Worm (Caenorhabditis elegans) whole organism, L4 larva: Measurements from ENCODE around the gene F25E5.5.
A peak's percentile ranks its signal among the peaks of the same experiment; 100 is the strongest.

Experiments used
- F10B5.3 ChIP-seq: sonication (generic microtip); optimal IDR thresholded peaks from 2 replicates; lab custom pipeline; 2016; ENCODE audit warnings: mild to moderate bottlenecking, missing genetic modification characterization, missing compliant biosample characterization
- F44E2.7 ChIP-seq: fragments of 200-800 bp; sonication (Bioruptor generic); IDR thresholded peaks from 2 replicates; pipeline ENCODE4 v2.1.2; 2022; ENCODE audit warnings: missing genetic modification characterization, missing compliant biosample characterization
- T20F7.1 ChIP-seq: fragments of 200-800 bp; sonication (Bioruptor generic); optimal IDR thresholded peaks from 2 replicates; lab custom pipeline; 2018; ENCODE audit warnings: mild to moderate bottlenecking, missing genetic modification characterization, missing compliant biosample characterization
- T26A8.4 ChIP-seq: fragments of 200-800 bp; sonication (Bioruptor generic); IDR thresholded peaks from 2 replicates; pipeline ENCODE4 v1.3.6; 2022; ENCODE audit warnings: missing genetic modification characterization, missing compliant biosample characterization
- Y48G9A.11 ChIP-seq: fragments of 200-800 bp; sonication (Bioruptor generic); IDR thresholded peaks from 2 replicates; pipeline ENCODE4 v1.3.6; 2022; ENCODE audit warnings: missing genetic modification reagents, missing genetic modification characterization, missing compliant biosample characterization
- Y5F2A.4 ChIP-seq: fragments of 200-800 bp; sonication (Bioruptor generic); optimal IDR thresholded peaks from 2 replicates; lab custom pipeline; 2018; ENCODE audit warnings: mild to moderate bottlenecking, missing genetic modification characterization, missing compliant biosample characterization
- aha-1 ChIP-seq: fragments of 150-350 bp; peaks from one replicate; lab custom pipeline; 2014; ENCODE audit warnings: missing biosample characterization, missing genetic modification characterization
- ama-1 ChIP-seq: fragments of 150-350 bp; optimal IDR thresholded peaks from 2 replicates; lab custom pipeline; 2014; ENCODE audit warnings: inconsistent platforms, mixed read lengths
- attf-4 ChIP-seq: sonication (generic microtip); optimal IDR thresholded peaks from 3 replicates; lab custom pipeline; 2017; ENCODE audit warnings: missing biosample characterization, missing genetic modification characterization
- ceh-82 ChIP-seq: sonication (generic microtip); optimal IDR thresholded peaks from 2 replicates; lab custom pipeline; 2017; ENCODE audit warnings: missing biosample characterization, missing genetic modification characterization
- ctbp-1 ChIP-seq: fragments of 200-800 bp; sonication (Bioruptor generic); IDR thresholded peaks from 2 replicates; pipeline ENCODE4 v1.3.6; 2022; ENCODE audit warnings: missing genetic modification reagents, missing genetic modification characterization, missing compliant biosample characterization
- daf-12 ChIP-seq: fragments of 150-350 bp; optimal IDR thresholded peaks from 2 replicates; lab custom pipeline; 2014; ENCODE audit warnings: missing biosample characterization, missing genetic modification reagents, missing genetic modification characterization
- daf-19 ChIP-seq: fragments of 200-800 bp; sonication (Bioruptor generic); conservative IDR thresholded peaks from 2 replicates; pipeline ENCODE4 v1.3.6; 2022; ENCODE audit warnings: missing genetic modification characterization, missing compliant biosample characterization
- daf-8 ChIP-seq: fragments of 200-800 bp; sonication (Bioruptor generic); IDR thresholded peaks from 2 replicates; pipeline ENCODE4 v1.3.6; 2022; ENCODE audit warnings: missing genetic modification characterization, missing compliant biosample characterization
- dmd-6 ChIP-seq: fragments of 200-800 bp; sonication (Bioruptor generic); IDR thresholded peaks from 2 replicates; pipeline ENCODE4 v1.3.6; 2022; ENCODE audit warnings: missing genetic modification reagents, missing genetic modification characterization, missing compliant biosample characterization
- dmd-8 ChIP-seq: fragments of 200-800 bp; sonication (Bioruptor generic); IDR thresholded peaks from 2 replicates; pipeline ENCODE4 v1.3.6; 2022; ENCODE audit warnings: missing genetic modification characterization, missing compliant biosample characterization
- duxl-1 ChIP-seq: sonication (generic microtip); optimal IDR thresholded peaks from 2 replicates; lab custom pipeline; 2016; ENCODE audit warnings: mild to moderate bottlenecking, missing genetic modification characterization, moderate library complexity, missing compliant biosample characterization; ENCODE audit not compliant: poor library complexity
- fkh-10 ChIP-seq: fragments of 150-350 bp; optimal IDR thresholded peaks from 2 replicates; lab custom pipeline; 2014; ENCODE audit warnings: missing biosample characterization, missing genetic modification reagents, missing genetic modification characterization
- hif-1 ChIP-seq, 2 experiments: sonication (generic microtip); optimal IDR thresholded peaks; 2 replicates each; lab custom pipeline; 2016 to 2017; ENCODE audit warnings: missing compliant biosample characterization in 2 of 2, missing genetic modification characterization in 2 of 2, missing genetic modification reagents in 2 of 2, missing genotype in 2 of 2, mild to moderate bottlenecking in 1 of 2
- hlh-11 ChIP-seq: fragments of 200-800 bp; sonication (Bioruptor generic); optimal IDR thresholded peaks from 2 replicates; lab custom pipeline; 2018; ENCODE audit warnings: mild to moderate bottlenecking, missing genetic modification characterization, missing compliant biosample characterization
- hmg-1.1 ChIP-seq: fragments of 200-800 bp; sonication (Bioruptor generic); IDR thresholded peaks from 2 replicates; pipeline ENCODE4 v1.3.6; 2022; ENCODE audit warnings: missing genetic modification reagents, missing genetic modification characterization, missing compliant biosample characterization
- lir-3 ChIP-seq: sonication (generic microtip); optimal IDR thresholded peaks from 2 replicates; lab custom pipeline; 2016; ENCODE audit warnings: mild to moderate bottlenecking, missing genetic modification characterization, missing compliant biosample characterization
- lsy-2 ChIP-seq, 2 experiments: fragments of 150-350 bp in 1 of 2; sonication (generic microtip) in 1 of 2; optimal IDR thresholded peaks; 2 replicates each; lab custom pipeline; 2014 to 2017; ENCODE audit warnings: missing biosample characterization in 2 of 2, missing genetic modification characterization in 2 of 2
- madf-9 ChIP-seq: fragments of 200-800 bp; sonication (Bioruptor generic); conservative IDR thresholded peaks from 2 replicates; pipeline ENCODE4 v1.3.6; 2022; ENCODE audit warnings: missing genetic modification reagents, missing genetic modification characterization, missing compliant biosample characterization
- mdl-1 ChIP-seq, 2 experiments: fragments of 150-350 bp in 1 of 2; sonication (generic microtip) in 1 of 2; optimal IDR thresholded peaks; 2 replicates each; lab custom pipeline; 2014 to 2017; ENCODE audit warnings: missing biosample characterization in 2 of 2, missing genetic modification characterization in 2 of 2
- mxl-2 ChIP-seq: fragments of 200-800 bp; sonication (Bioruptor generic); conservative IDR thresholded peaks from 2 replicates; pipeline ENCODE4 v1.3.6; 2022; ENCODE audit warnings: missing genetic modification reagents, missing genetic modification characterization, missing compliant biosample characterization
- nhr-102 ChIP-seq: sonication (generic microtip); optimal IDR thresholded peaks from 2 replicates; lab custom pipeline; 2016; ENCODE audit warnings: mild to moderate bottlenecking, missing genetic modification characterization, moderate library complexity, missing compliant biosample characterization
- nhr-11 ChIP-seq: fragments of 150-350 bp; optimal IDR thresholded peaks from 2 replicates; lab custom pipeline; 2014; ENCODE audit warnings: missing biosample characterization, missing genetic modification characterization
- nhr-237 ChIP-seq: sonication (generic microtip); optimal IDR thresholded peaks from 2 replicates; lab custom pipeline; 2017; ENCODE audit warnings: missing biosample characterization, missing genetic modification characterization
- pqm-1 ChIP-seq: sonication (generic microtip); optimal IDR thresholded peaks from 2 replicates; lab custom pipeline; 2017; ENCODE audit warnings: missing biosample characterization, missing genetic modification characterization
- snpc-1.2 ChIP-seq: fragments of 200-800 bp; sonication (Bioruptor generic); IDR thresholded peaks from 2 replicates; pipeline ENCODE4 v1.3.6; 2022; ENCODE audit warnings: missing genetic modification reagents, missing genetic modification characterization, missing compliant biosample characterization
- tag-97 ChIP-seq: fragments of 200-800 bp; sonication (Bioruptor generic); IDR thresholded peaks from 2 replicates; pipeline ENCODE4 v1.3.6; 2022; ENCODE audit warnings: missing genetic modification characterization, missing compliant biosample characterization
- unc-62 ChIP-seq, 3 experiments: fragments of 150-350 bp in 1 of 3; sonication (generic microtip); optimal IDR thresholded peaks in 2 of 3; peaks in 1 of 3; 1 replicate in 1 of 3; 2 replicates in 2 of 3; lab custom pipeline; 2014 to 2017; ENCODE audit warnings: missing biosample characterization in 3 of 3, missing genetic modification characterization in 3 of 3, missing genetic modification reagents in 3 of 3, missing genotype in 1 of 3

Gene F25E5.5

DNA sequence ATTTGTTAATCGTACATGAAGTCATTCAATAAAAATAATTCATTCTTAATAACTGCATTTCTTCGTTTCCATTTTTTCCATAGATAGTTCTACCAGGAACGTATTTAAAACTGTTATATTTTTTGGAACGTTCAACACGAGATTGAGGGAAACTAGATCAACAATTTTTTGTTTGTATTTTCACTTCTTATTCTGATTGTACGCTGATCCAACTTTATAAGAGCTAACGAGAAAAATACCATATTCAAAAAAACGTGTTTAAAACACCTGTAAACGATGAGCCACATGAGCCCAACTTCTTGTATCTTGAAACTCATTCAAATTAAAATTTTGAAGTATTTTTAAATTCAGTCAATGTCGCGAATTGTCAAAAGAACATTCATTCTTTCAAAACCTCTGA, 30.5 kb upstream of the F25E5.5 start:
- TF ChIP-seq nhr-102 (tag; lab: Kevin White, UChicago), result peak; percentile 5
- TF ChIP-seq T20F7.1 (GFP tag; lab: Kevin White, UChicago), result peak; percentile 14
- no peak for TF ChIP-seq F44E2.7 (GFP tag; lab: Robert Waterston, UW)
- no peak for TF ChIP-seq ctbp-1
- TF ChIP-seq fkh-10 (GFP tag; lab: Kevin White, UChicago), result no peak
- no peak for TF ChIP-seq daf-8 (GFP tag; lab: Robert Waterston, UW)
- peak; percentile 89 for TF ChIP-seq aha-1 (tag; lab: Kevin White, UChicago)
- TF ChIP-seq tag-97 (GFP tag; lab: Robert Waterston, UW), result no peak

DNA sequence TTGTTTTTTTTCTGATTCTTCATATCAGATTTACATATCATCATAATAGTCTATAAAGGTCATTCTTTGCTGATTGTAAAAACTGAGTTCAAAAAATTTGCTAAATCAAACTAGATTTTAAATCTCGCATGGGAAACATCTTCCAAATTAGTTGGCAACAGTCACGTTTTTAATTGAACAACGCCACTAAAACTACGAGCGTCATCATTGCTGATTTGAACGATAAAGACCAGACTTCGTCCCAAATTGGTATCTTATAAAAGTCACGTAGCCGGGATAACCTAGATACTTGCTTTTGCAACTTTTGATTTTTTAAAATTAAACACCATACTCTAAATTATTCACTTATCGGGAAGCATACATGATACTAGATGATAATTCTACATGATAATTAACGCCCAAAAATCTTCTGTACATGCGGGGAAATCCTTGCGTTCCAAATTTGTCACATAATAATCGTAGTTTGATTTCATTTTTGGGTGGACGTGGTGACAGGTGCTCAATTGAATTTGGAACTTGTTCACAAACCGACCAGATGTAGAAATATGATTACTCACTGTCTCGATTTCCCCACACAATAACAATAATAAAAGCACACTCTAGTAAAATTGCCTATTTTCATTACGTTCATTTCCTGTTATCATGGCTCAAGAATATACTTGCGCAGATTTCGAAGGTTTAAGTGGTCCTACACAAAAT, 29.9 kb upstream of the F25E5.5 start, which contains the start of gene srw-67:
Gene srw-67 (plus strand): TSS at position 643 of the 699 bp plus-strand sequence.
- TF ChIP-seq unc-62 (GFP tag; optimal IDR thresholded peaks at IDR 0.05 in 1 of 2; lab: Kevin White, UChicago), result peak in 1 of 2 experiments; percentile 90
- TF ChIP-seq unc-62 (tag; optimal IDR thresholded peaks at IDR 0.05; lab: Kevin White, UChicago), result no peak
- peak in 1 of 2 experiments; percentile 70 for TF ChIP-seq hif-1 (tag; optimal IDR thresholded peaks at IDR 0.05; lab: Kevin White, UChicago)
- TF ChIP-seq duxl-1, result peak; percentile 17
- no peak for TF ChIP-seq F10B5.3 (tag; lab: Kevin White, UChicago)
- peak; percentile 97 for TF ChIP-seq aha-1 (tag; lab: Kevin White, UChicago)
- TF ChIP-seq mxl-2 (GFP tag; lab: Robert Waterston, UW), result no peak

DNA sequence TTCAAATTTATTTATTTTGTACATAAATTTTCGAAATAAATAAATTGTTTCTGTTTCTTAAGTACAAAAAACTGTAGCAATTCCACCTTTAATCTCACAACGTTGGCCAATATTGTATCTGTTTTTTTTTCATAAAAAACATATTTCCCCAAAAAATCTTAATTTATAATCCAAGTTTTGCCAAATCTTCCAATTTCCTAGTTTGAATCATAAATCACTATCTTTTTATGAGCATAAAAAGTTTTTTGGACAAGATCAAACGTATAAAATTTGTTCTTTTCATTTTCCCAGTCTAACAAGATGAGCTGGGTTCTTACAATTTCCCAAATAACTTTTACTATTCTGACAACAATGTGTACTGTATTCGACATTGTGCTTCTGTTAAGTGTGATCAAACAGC, 26.9 kb upstream of the F25E5.5 start, which contains the start of gene srxa-4:
Gene srxa-4 (plus strand): TSS at position 301 of the 400 bp plus-strand sequence.
- TF ChIP-seq T26A8.4 (GFP tag; lab: Robert Waterston, UW) (no peak), nhr-237 (tag; lab: Kevin White, UChicago) (no peak), dmd-8 (GFP tag; lab: Robert Waterston, UW) (no peak), attf-4 (tag; lab: Kevin White, UChicago) (no peak), daf-12 (no peak), lsy-2 (tag; optimal IDR thresholded peaks at IDR 0.05; lab: Kevin White, UChicago) (no peak), ceh-82 (no peak), unc-62 (GFP tag; optimal IDR thresholded peaks at IDR 0.05 in 1 of 2; lab: Kevin White, UChicago) (no peak), unc-62 (tag; optimal IDR thresholded peaks at IDR 0.05; lab: Kevin White, UChicago) (no peak), nhr-11 (tag; lab: Kevin White, UChicago) (no peak), madf-9 (GFP tag; lab: Robert Waterston, UW) (no peak), duxl-1 (no peak), daf-19 (GFP tag; lab: Robert Waterston, UW) (no peak), snpc-1.2 (GFP tag; lab: Robert Waterston, UW) (no peak), lir-3 (tag; lab: Kevin White, UChicago) (no peak)

DNA sequence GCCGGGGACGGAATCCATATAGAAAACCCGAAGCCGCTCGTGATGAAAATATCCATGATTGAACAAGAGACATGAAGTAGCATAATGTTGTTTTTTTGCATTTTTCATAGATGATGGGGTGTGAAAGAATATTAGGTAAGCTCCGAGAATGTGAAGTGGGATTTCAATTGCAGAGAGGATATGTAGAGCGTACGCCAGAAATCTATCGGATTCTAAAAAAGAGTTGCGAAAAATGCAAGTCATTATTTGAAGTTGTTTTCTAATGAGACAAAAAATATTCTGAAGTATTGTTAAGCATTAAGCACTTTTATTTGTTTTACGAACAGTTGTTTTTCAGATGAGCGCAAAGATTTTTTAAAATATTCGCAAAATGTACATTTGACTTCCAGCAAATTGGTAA, 22.7 kb upstream of the F25E5.5 start, which contains the start of gene F18E3.10:
Gene F18E3.10 (minus strand): TSS at position 101 of the 400 bp plus-strand sequence.
- no peak for TF ChIP-seq T26A8.4 (GFP tag; lab: Robert Waterston, UW)
- no peak for TF ChIP-seq hlh-11 (tag; lab: Kevin White, UChicago)
- TF ChIP-seq Y48G9A.11 (GFP tag; lab: Robert Waterston, UW), result no peak
- no peak for TF ChIP-seq ama-1
- TF ChIP-seq unc-62 (GFP tag; optimal IDR thresholded peaks at IDR 0.05 in 1 of 2; lab: Kevin White, UChicago), result peak in 1 of 2 experiments; percentile 74
- TF ChIP-seq unc-62 (tag; optimal IDR thresholded peaks at IDR 0.05; lab: Kevin White, UChicago), result no peak
- no peak for TF ChIP-seq pqm-1 (tag; lab: Kevin White, UChicago)
- no peak for TF ChIP-seq daf-12
- TF ChIP-seq duxl-1, result no peak

DNA sequence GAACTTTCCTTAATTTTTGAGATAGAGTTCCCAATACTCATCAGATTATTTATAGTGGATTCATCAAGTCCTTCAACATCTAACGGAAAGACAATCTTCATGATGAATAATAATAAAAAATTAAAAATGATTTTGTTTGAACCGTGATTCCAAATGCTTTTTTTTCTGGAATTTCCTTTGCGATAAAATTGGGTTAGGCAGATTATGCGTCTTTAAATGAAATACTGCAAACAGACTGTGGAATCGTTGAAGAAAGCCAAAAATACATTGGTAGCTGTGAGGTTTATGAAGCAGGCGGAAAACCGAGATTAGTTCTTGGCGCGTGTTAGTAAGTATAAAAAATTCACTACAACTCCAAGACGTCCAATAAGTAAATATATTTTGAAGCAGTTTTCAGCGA, 20.5 kb upstream of the F25E5.5 start, which contains the start of gene srw-68:
Gene srw-68 (minus strand): TSS at position 101 of the 400 bp plus-strand sequence.
- no peak for TF ChIP-seq Y5F2A.4
- no peak for TF ChIP-seq dmd-6 (GFP tag; lab: Robert Waterston, UW)
- no peak for TF ChIP-seq lir-3 (tag; lab: Kevin White, UChicago)
- TF ChIP-seq hmg-1.1 (GFP tag; lab: Robert Waterston, UW), result no peak
- no peak for TF ChIP-seq mdl-1 (tag; optimal IDR thresholded peaks at IDR 0.05; lab: Kevin White, UChicago)
- TF ChIP-seq, all 104 proteins: peak for 0
